Fruit fly (Drosophila melanogaster): Measurements from ENCODE around the gene CG14329.

DNA sequence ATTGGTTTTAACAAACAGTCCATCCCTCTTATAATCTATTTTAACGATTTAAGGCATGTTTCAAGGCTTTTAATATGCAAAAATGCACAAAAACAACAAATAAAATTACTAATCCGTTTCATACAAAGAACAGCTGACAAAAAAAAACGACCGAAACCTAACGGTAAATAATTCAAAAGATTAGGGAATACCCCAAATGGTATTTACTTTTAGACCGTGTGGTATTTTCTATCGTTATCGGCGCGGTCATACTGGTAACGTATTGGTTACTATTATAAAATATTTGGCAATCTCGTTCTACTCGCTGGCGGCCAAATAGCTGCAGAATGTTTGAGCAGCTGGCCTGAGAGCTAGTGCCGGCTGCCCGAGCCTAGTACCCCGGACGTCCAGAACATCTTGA is 3.3 kb upstream of the CG14329 start, which contains the start of gene sll:
- TF ChIP-seq insv (optimal IDR thresholded peaks at IDR 0.05) (no peak), h (optimal IDR thresholded peaks at IDR 0.05) (no peak)
